Fruit fly (Drosophila melanogaster) ovary, adult (tissue): Measurements from ENCODE around the gene CG14787.
A peak's percentile ranks its signal among the peaks of the same experiment; 100 is the strongest.

ENCODE experiments used
- CG17801 ChIP-seq: fragments of 200-800 bp; optimal IDR thresholded peaks from 2 replicates; lab custom pipeline; 2019; ENCODE audit warnings: missing biosample characterization, mild to moderate bottlenecking, missing genetic modification characterization, moderate library complexity; ENCODE audit not compliant: partially characterized antibody

Gene CG14787

DNA sequence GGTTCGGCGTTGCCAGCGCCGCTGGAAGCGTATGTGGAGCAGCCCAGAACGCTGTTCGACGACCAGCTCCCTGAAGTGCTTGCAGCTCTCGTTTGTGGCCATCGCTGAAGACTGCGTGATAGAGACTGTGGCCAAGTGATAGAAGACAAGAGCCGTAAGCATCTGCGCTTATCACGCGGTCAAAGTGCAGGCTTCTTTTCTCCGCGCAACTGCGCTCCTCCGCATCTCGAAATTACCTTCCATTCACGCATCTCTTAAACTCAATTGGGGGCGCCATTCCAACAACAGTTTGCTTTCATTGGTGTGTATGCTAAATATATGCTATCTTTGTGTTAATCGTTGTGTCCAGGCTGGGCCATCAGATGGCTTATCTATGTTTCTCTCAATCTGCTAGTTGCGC, at the start of gene CG14787:
CG14787 (minus strand) TSS at position 133 of the 400 bp plus-strand sequence.
- no peak for TF ChIP-seq CG17801 (GFP tag; lab: Kevin White, UChicago)

DNA sequence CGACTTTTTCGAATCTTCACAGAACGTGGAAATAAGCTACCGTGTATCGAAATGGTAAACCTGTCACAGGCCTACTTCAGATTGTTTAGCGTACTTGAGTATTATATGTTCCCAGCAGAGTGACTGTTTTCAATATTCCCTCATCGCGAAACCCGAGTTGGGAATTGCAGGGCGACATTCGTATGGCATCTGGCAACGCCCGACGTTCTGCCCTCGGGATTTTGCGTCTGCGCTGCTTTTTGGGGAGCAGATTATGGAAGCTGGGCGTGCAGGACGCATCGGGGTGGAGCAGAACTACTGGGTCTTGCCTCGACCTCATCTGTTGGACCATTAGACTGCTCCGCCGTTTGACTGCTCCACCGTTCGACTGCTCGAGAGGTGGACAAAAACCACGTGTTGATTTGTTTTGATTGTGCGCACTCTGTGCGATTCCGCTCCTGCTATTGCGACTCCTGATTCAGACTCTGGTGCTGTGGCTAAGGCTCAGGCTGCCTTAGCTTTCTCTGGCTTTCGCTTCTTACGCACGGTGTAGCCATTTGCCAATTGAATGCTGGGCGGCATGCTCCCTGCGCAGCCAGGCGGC, 46.9 kb upstream of the CG14787 start:
- no peak for TF ChIP-seq CG17801 (GFP tag; lab: Kevin White, UChicago)

DNA sequence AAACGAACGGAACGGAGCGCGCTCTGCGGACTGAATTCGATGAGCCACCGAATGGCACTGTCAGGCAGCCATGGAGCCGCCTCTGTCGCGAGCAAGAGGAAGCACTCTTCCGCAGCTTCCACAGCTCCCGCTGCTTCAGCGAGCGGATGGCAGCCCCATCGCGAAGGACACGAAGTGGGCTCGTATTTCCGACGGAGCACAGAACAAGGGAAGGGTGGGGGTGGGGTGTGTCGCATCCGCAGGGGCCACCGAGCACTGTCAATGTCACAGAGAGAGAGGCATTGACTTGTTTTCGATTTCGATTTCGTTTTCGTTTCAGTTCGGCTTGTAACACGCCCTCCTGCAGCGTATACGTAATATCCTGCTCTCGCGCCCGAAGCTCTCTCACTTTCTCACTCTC, 46.3 kb upstream of the CG14787 start, which contains the start of gene Nmdar2:
Nmdar2 (minus strand) TSS at position 59 of the 400 bp plus-strand sequence.
- TF ChIP-seq CG17801 (GFP tag; lab: Kevin White, UChicago): no peak

DNA sequence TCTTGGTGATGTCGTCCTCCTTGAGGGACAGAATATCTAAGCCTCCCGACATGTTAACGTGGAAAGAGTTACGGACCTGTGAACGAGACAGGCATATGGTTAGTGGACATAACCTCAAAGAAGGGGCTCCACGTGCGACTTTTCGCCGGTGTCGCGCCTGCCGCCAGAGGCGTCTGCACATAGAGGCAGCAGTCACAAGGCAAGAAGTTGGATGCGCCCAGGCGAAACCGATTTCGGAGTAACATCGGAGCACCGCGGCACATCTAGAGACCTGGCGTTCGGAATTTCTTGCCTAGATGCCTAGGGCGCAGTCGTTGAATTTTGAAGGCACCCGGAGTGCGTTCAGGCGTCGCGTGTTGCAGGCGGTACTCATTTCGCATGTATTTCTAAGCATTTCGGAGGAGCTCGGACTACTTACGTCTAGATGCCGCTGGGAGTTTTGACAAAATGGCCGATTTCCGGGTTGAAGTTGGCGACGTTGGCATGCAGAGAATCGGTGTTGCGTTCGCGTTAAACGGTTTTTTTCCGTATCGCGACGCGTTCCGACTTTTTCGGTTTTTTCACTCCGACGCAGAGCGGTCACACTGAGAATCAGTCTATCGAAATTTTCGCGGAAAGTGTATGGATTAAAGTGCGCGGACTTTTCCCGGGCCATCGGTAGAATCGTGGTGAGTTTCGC, 21.5 kb upstream of the CG14787 start, which contains the start of the genes sta and inc:
sta (minus strand) TSS at position 574 of the 679 bp plus-strand sequence.
inc (plus strand) TSS at position 640 of the 679 bp plus-strand sequence.
- TF ChIP-seq CG17801 (GFP tag; lab: Kevin White, UChicago): peak; percentile 86

DNA sequence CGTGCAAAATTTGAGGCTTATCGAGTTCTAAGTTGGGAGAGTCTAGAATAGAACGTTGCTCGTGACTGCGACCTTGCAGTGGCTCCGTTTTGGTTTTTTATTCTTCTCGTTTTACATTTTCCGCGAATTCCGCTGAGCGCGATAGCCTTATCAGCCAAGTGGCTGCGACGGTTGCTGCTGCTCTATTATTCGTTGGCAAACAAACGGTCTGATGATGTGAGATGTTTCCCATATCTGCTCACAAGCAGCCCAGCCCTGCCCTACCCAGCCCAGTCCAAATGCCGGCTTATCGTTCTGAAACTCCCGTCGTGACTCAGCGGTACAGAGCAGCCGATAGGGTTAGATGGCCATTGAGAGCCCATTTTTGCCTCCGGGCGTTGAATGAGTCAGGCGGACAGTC, 18.9 kb upstream of the CG14787 start:
- no peak for TF ChIP-seq CG17801 (GFP tag; lab: Kevin White, UChicago)

DNA sequence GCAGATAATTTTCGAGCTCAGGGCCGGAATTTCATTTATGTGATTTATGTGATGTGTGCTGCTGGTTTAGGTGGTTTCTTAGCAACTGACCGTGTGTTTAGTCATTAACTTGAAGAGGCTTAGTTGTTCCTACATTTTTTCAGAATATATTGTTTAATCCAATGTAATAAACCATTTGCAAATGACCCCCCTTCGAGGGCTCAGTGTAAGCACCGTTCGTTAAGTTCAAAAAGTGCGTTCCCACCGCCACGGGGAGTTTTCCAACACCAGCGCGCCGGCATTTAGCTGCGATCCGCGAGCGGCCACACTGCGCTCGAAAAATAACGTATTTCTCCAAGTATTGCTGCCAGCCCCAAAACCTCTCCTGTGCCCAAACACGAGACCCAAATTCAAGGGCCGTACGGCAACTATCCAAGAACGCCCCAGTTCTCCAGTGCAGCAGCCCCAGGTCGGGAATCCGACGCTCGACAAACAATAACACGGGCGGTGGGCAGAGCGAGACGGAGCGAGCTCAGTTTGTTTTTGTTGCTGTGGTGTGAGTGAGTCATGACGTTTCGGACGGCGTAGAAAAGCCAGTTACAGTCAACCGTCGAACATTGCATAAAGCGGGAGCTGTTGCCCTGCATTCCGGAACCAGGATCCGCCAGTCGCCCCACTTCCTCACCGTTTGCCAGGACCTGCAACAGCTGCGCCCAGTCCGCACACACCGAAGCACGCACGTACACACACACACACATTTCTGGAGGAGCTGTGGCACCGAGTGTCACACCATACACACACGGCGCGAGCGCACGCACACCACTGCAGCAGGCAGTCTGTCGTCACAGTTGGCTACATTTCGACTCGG, 17.0 kb upstream of the CG14787 start, which contains the start of gene rush:
rush (plus strand) TSS at position 277 of the 847 bp plus-strand sequence.
- TF ChIP-seq CG17801 (GFP tag; lab: Kevin White, UChicago): peak; percentile 37

DNA sequence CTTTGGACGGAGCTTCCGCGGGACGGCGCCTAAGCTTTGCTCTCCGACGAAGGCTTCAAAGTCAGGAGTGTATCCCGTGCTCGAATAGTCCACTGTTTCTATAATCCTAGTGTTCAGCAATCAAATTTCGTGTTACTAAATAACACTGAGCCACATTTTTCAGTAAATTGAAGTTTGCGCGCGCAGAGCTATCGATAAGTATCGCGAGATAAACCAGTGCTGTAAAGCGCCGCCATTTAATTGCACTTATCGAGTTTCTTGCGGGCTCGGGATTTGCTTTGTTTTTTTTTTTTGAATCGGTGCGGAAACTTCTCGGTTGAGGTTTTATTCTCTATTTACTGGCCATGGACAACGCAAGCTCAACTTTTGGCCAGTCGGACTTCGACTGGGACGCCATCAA, 15.4 kb upstream of the CG14787 start, which contains the start of the genes Rab27 and mei-38:
Rab27 (minus strand) TSS at position 127 of the 400 bp plus-strand sequence.
mei-38 (plus strand) TSS at position 216 of the 400 bp plus-strand sequence.
- TF ChIP-seq CG17801 (GFP tag; lab: Kevin White, UChicago): no peak

DNA sequence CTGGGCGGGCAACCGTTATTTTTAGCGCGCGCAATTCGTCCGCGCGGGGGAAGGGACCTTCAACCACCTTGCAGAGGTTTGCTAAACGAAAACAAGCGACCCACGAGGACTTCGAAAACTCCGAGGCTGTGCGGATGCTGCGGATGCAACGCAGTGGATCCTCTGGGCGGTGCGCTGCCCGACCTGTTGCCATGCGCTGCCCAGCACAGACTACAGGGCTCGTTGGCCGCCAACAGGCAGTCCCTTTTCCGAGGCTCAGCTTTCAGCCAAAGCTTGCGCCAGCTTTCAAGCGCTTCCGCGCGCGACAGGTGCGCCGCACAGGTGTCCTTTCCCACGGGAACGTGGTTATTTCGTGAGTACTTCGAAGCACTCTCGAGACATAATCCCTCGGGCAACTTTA, 15.0 kb upstream of the CG14787 start:
- no peak for TF ChIP-seq CG17801 (GFP tag; lab: Kevin White, UChicago)

DNA sequence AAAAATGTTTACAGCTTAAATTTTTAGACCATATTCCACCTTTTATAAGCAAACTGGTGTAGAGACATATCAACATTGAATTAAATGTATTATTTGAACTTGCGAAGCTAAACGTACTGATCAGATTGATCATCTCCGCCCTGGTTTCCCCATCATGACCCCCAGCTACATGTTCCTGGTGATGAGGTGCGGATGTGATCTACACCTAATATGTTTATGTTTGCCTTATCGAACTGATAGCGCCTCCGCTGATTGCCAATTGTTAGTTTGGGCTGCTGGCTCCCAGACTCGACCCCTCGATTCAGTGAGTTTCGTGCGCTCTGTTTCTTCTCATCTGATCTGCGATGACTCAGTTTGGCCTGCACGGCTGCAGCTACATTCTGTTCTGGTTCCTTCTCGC, 10.7 kb upstream of the CG14787 start, which contains the start of gene CG14780:
CG14780 (plus strand) TSS at position 301 of the 400 bp plus-strand sequence.
- no peak for TF ChIP-seq CG17801 (GFP tag; lab: Kevin White, UChicago)

DNA sequence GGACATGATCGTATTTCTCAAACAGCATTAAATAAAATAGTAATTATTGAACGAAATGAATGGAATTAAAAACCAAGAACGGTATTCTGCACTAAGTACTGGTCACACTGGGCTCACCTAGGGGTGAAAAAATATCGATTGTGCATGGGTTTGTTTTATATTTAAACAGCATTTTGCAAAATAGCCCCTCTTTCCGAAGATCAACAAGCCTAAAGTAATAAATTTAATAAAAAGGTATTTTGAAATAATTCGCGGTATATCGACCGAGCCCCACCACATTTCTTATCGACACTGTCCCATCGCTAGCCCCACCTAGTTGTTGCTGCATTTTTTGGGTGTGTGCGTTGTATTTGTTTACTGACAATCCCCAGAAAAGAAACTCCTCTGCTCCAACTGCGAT, 9.1 kb upstream of the CG14787 start, which contains the start of gene pck:
pck (plus strand) TSS at position 105 of the 400 bp plus-strand sequence.
- TF ChIP-seq CG17801 (GFP tag; lab: Kevin White, UChicago): peak; percentile 83

DNA sequence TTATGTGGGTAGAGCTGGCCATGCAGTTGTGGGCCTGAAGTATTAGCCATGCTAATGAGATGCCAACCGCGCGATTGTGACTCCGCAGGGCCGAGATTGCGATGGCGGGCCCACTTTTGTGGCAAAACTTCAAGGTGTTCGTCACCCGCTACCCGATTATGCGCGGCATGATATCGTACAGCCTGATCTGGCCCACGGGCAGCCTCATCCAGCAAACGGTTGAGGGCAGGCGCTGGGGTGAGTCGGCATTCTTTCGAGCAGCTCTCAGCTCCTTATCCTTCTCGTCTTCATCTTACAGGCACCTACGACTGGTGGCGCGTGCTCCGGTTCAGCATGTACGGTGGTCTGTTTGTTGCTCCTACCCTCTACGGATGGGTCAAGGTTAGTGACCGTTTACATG, 8.2 kb upstream of the CG14787 start, which contains the start of gene CG32808:
CG32808 (minus strand) TSS at position 101 of the 400 bp plus-strand sequence.
- TF ChIP-seq CG17801 (GFP tag; lab: Kevin White, UChicago): no peak

DNA sequence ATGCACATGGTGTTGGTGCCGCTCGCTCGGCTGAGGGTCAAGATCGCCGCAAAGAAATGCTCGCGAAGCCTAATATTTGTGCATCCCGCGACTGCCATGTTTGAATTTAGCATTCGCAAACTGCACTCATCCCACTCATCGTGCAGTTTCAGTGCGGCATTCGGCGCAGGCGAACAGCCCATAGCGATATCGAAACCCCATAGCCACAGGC, 5.8 kb upstream of the CG14787 start, which contains the start of gene CG14778:
CG14778 (plus strand) TSS at position 112 of the 211 bp plus-strand sequence.
- no peak for TF ChIP-seq CG17801 (GFP tag; lab: Kevin White, UChicago)

DNA sequence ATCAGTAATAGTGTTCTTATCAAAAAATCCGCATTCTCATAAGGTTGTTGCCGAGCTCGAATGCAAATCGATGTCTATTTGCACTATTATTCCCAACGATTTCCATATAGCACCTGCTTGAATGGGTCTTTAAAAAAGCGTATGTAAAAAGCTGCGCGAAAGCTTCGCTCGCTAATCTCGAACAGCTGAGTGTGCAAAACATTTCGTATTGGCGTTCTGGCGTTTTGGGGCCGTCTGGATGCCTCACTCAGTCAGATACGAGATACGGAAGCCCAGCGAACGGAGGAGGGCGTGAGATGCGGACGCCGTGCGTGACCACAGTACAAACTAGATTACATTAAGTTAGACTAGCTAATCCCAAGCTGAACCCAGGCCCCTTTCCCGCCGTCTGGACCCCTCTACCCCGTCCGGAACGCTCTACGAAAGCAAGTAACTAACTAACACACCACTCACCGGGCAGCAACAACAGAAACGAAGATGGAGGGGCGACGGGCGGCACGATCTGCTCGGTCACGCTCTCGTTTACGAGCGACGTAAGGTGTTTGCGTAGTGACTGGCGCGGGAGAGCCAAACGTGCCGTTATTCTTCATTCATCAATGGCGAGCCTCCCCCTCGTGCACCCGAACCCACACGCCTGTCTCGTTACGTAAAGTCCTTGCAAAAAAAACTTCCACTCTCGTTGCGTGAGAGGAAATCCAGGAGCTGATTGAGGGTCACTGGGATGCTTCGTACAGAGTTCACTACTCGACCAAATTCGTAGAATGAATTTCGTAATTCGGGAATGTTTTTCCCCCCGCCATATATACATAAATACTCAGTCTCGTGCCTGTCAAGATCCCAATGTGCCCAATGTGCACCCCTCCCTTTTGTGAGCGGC, 5.3 kb upstream of the CG14787 start:
- TF ChIP-seq CG17801 (GFP tag; lab: Kevin White, UChicago): no peak
